Fruit fly (Drosophila melanogaster) Kc167 (cell line): ENCODE data around the gene CG7945.

Experiments
- Myc ChIP-seq: fragments of >200 bp; optimal IDR thresholded peaks from 2 replicates; lab custom pipeline; 2017; ENCODE audit warnings: missing external identifiers
- Sin3A ChIP-seq: fragments of >200 bp; optimal IDR thresholded peaks from 2 replicates; lab custom pipeline; 2018; ENCODE audit warnings: missing external identifiers
- ttk ChIP-seq: sonication (Bioruptor generic); optimal IDR thresholded peaks from 2 replicates; lab custom pipeline; 2017; ENCODE audit warnings: missing external identifiers

- TF ChIP-seq Sin3A (lab: Kevin White, UChicago) (no peak), ttk (lab: Kevin White, UChicago) (no peak), Myc (no peak)
These were observed 5.6 kb downstream of the CG7945 start for dm6 chr3L:15518344-15518743.
